Fruit fly (Drosophila melanogaster): ENCODE data around the gene CG18764.

- TF ChIP-seq CG11617 (GFP tag; optimal IDR thresholded peaks at IDR 0.05) (no peak), pad (GFP tag; optimal IDR thresholded peaks at IDR 0.05) (no peak), Mnt (GFP tag; optimal IDR thresholded peaks at IDR 0.05) (no peak), toe (GFP tag; optimal IDR thresholded peaks at IDR 0.05) (no peak), CG5204 (GFP tag; optimal IDR thresholded peaks at IDR 0.05) (no peak), cic (GFP tag; optimal IDR thresholded peaks at IDR 0.05) (no peak)
These were observed 7.8 kb upstream of the CG18764 start for dm6 chr3R:11618879-11619278.

Measured in whole organism, adult.